2 worm cellular contexts compared by ENCODE assay signal in the genomic region with DNA sequence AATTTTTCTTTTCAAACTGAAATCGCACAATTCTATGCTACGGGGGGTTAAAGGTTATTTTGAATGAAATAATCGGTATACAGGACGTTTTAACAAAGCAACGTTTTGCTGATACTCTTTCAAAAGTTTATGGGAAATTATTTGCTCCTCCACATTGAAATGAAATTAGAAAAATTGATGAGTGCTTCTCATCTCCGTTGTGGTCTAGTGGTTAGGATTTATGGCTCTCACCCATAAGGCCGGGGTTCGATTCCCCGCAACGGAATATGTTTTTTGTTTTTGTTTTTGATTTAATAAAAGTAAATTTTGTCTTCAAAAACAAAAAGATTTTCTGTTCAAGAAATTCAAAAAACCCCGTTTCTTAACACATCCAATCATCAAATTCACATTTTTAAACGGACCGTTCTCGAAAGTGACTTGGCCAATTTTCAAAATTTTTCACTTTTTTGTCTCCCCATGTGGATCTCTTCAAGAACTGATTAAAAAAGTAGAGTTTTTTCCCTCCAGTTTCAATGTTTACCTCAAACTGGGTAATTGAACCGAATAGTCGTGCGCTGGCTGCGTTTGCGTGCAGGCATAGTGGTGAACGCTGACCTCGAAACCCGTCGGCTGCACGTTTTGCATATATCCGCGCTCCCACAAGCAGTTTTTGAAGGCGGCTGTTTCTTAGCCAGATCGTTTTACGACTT.
A peak's percentile ranks its signal among the peaks of the same experiment; 100 is the strongest.
TF ChIP-seq lines count a peak whose summit lies in the region.

No protein-coding gene starts in this region.

TF ChIP-seq in whole organism, L4 larva, 104 proteins besides CTCF, POLR2A, EP300 and RAD21:
- TF ChIP-seq pha-4 (GFP tag; IDR thresholded peaks at IDR 0.05; lab: Robert Waterston, UW): peak; percentile 58; the same call in 1 of the 2 replicates
- no peak for TF ChIP-seq pha-4 (tag; optimal IDR thresholded peaks at IDR 0.05; lab: Kevin White, UChicago)
- peak; percentile 55; the same call in 1 of the 2 replicates for TF ChIP-seq vab-7 (GFP tag; IDR thresholded peaks at IDR 0.05; lab: Robert Waterston, UW)
- TF ChIP-seq daf-16 (GFP tag; optimal IDR thresholded peaks at IDR 0.05; lab: Kevin White, UChicago): peak in 1 of 2 experiments; percentile 4
- no peak for TF ChIP-seq daf-16 (tag; optimal IDR thresholded peaks at IDR 0.05; lab: Kevin White, UChicago)
- 0 out of 2 replicates have a peak, but pooled peaks have one; percentile 20 for TF ChIP-seq ZK337.2 (GFP tag; IDR thresholded peaks at IDR 0.05; lab: Robert Waterston, UW)
- peak in 1 of 2 experiments; percentile 7 for TF ChIP-seq unc-62 (GFP tag; optimal IDR thresholded peaks at IDR 0.05 in 1 of 2; lab: Kevin White, UChicago)
- TF ChIP-seq unc-62 (tag; optimal IDR thresholded peaks at IDR 0.05; lab: Kevin White, UChicago): no peak
- no peak for TF ChIP-seq arid-1 (GFP tag; conservative IDR thresholded peaks at IDR 0.05; lab: Robert Waterston, UW)
- no peak for TF ChIP-seq gei-8 (GFP tag; optimal IDR thresholded peaks at IDR 0.05; lab: Kevin White, UChicago)
- TF ChIP-seq Y75B8A.6 (GFP tag; IDR thresholded peaks at IDR 0.05; lab: Robert Waterston, UW): no peak
- peak; percentile 11; the same call in 1 of the 2 replicates for TF ChIP-seq lin-1 (GFP tag; IDR thresholded peaks at IDR 0.05; lab: Robert Waterston, UW)
- no peak for TF ChIP-seq dmd-8 (GFP tag; IDR thresholded peaks at IDR 0.05; lab: Robert Waterston, UW)
- TF ChIP-seq zfp-3 (GFP tag; conservative IDR thresholded peaks at IDR 0.05; lab: Robert Waterston, UW): peak; percentile 49; the same call in 1 of the 2 replicates
- TF ChIP-seq lim-7 (GFP tag; IDR thresholded peaks at IDR 0.05; lab: Robert Waterston, UW): peak; percentile 76
- peak; percentile 35 for TF ChIP-seq mes-2 (tag; optimal IDR thresholded peaks at IDR 0.05; lab: Kevin White, UChicago; ENCODE audit: poor library complexity, severe bottlenecking)
- TF ChIP-seq snpc-1.2 (GFP tag; IDR thresholded peaks at IDR 0.05; lab: Robert Waterston, UW): peak; percentile 10; the same call in 1 of the 2 replicates
- 0 out of 2 replicates have a peak, but pooled peaks have one; percentile 43 for TF ChIP-seq F26F4.8 (GFP tag; conservative IDR thresholded peaks at IDR 0.05; lab: Robert Waterston, UW)

TF ChIP-seq in whole organism, young adult, 124 proteins besides CTCF, POLR2A, EP300 and RAD21 (continues in another document):
- TF ChIP-seq attf-3 (GFP tag; conservative IDR thresholded peaks at IDR 0.05; lab: Robert Waterston, UW): no peak
- no peak for TF ChIP-seq Y79H2A.3 (GFP tag; conservative IDR thresholded peaks at IDR 0.05; lab: Robert Waterston, UW)
- no peak for TF ChIP-seq mel-28 (tag; optimal IDR thresholded peaks at IDR 0.05; lab: Kevin White, UChicago; ENCODE audit: borderline replicate concordance)
- no peak for TF ChIP-seq lag-1 (GFP tag; IDR thresholded peaks at IDR 0.05; lab: Robert Waterston, UW)
- no peak for TF ChIP-seq ccch-3 (GFP tag; optimal IDR thresholded peaks at IDR 0.05; lab: Kevin White, UChicago)
- TF ChIP-seq athp-1 (tag; optimal IDR thresholded peaks at IDR 0.05; lab: Kevin White, UChicago): no peak
- TF ChIP-seq nhr-27 (tag; optimal IDR thresholded peaks at IDR 0.05; lab: Kevin White, UChicago): no peak
- TF ChIP-seq B0019.2 (GFP tag; conservative IDR thresholded peaks at IDR 0.05; lab: Robert Waterston, UW): no peak
- TF ChIP-seq B0261.1 (tag; optimal IDR thresholded peaks at IDR 0.05; lab: Kevin White, UChicago): peak; percentile 74
- peak; percentile 70 for TF ChIP-seq hmg-1.2 (GFP tag; IDR thresholded peaks at IDR 0.05; lab: Robert Waterston, UW)
- no peak for TF ChIP-seq snpc-1.1 (tag; optimal IDR thresholded peaks at IDR 0.05; lab: Kevin White, UChicago; ENCODE audit: insufficient read depth)
- TF ChIP-seq dpl-1 (GFP tag; optimal IDR thresholded peaks at IDR 0.05; lab: Kevin White, UChicago): no peak
- TF ChIP-seq T26A5.8 (tag; optimal IDR thresholded peaks at IDR 0.05; lab: Kevin White, UChicago): no peak
- TF ChIP-seq xnd-1 (tag; optimal IDR thresholded peaks at IDR 0.05; lab: Kevin White, UChicago): no peak
- TF ChIP-seq D2030.7 (GFP tag; IDR thresholded peaks at IDR 0.05; lab: Robert Waterston, UW): peak; percentile 45; the same call in 1 of the 2 replicates
- no peak for TF ChIP-seq ceh-91 (GFP tag; IDR thresholded peaks at IDR 0.05; lab: Robert Waterston, UW)
- 0 out of 2 replicates have a peak, but pooled peaks have one; percentile 42 for TF ChIP-seq nhr-120 (GFP tag; IDR thresholded peaks at IDR 0.05; lab: Robert Waterston, UW)
- no peak for TF ChIP-seq bed-2 (GFP tag; IDR thresholded peaks at IDR 0.05; lab: Robert Waterston, UW)
- TF ChIP-seq ceh-58 (GFP tag; IDR thresholded peaks at IDR 0.05; lab: Robert Waterston, UW): no peak
- TF ChIP-seq B0336.3 (GFP tag; IDR thresholded peaks at IDR 0.05; lab: Robert Waterston, UW): no peak
- TF ChIP-seq hlh-26 (GFP tag; conservative IDR thresholded peaks at IDR 0.05; lab: Robert Waterston, UW): no peak
- no peak for TF ChIP-seq lsy-27 (tag; optimal IDR thresholded peaks at IDR 0.05; lab: Kevin White, UChicago; ENCODE audit: borderline replicate concordance, insufficient read depth)
- TF ChIP-seq pbrm-1 (GFP tag; IDR thresholded peaks at IDR 0.05; lab: Robert Waterston, UW): peak; percentile 10; the same call in 1 of the 2 replicates
- TF ChIP-seq Y56A3A.18 (GFP tag; IDR thresholded peaks at IDR 0.05; lab: Robert Waterston, UW): 0 out of 2 replicates have a peak, but pooled peaks have one; percentile 63
- no peak for TF ChIP-seq Y53F4B.3 (GFP tag; IDR thresholded peaks at IDR 0.05; lab: Robert Waterston, UW)
- no peak for TF ChIP-seq hrde-1 (tag; optimal IDR thresholded peaks at IDR 0.05; lab: Kevin White, UChicago; ENCODE audit: borderline replicate concordance)
- TF ChIP-seq C06A6.2 (GFP tag; conservative IDR thresholded peaks at IDR 0.05; lab: Robert Waterston, UW): no peak
- TF ChIP-seq gei-17 (GFP tag; optimal IDR thresholded peaks at IDR 0.05; lab: Kevin White, UChicago): no peak
- TF ChIP-seq F39B2.1 (GFP tag; IDR thresholded peaks at IDR 0.05; lab: Robert Waterston, UW): no peak
- no peak for TF ChIP-seq madf-8 (GFP tag; conservative IDR thresholded peaks at IDR 0.05; lab: Robert Waterston, UW)
- no peak for TF ChIP-seq ceh-79 (tag; optimal IDR thresholded peaks at IDR 0.05; lab: Kevin White, UChicago)
- TF ChIP-seq rcor-1 (GFP tag; IDR thresholded peaks at IDR 0.05; lab: Robert Waterston, UW): 0 out of 2 replicates have a peak, but pooled peaks have one; percentile 7
- TF ChIP-seq die-1 (tag; optimal IDR thresholded peaks at IDR 0.05; lab: Kevin White, UChicago): peak; percentile 50
- TF ChIP-seq F23B12.7 (tag; optimal IDR thresholded peaks at IDR 0.05; lab: Kevin White, UChicago; ENCODE audit: insufficient read depth): no peak
- no peak for TF ChIP-seq bed-1 (GFP tag; IDR thresholded peaks at IDR 0.05; lab: Robert Waterston, UW)
- no peak for TF ChIP-seq snpc-3.4 (tag; optimal IDR thresholded peaks at IDR 0.05; lab: Kevin White, UChicago)
- TF ChIP-seq lin-26 (GFP tag; IDR thresholded peaks at IDR 0.05; lab: Robert Waterston, UW): peak; percentile 82
- TF ChIP-seq nfya-2 (GFP tag; IDR thresholded peaks at IDR 0.05; lab: Robert Waterston, UW): no peak
- peak; percentile 20 for TF ChIP-seq snpc-4 (GFP tag; optimal IDR thresholded peaks at IDR 0.05; lab: Kevin White, UChicago)
- peak in 1 of 4 experiments; percentile 77 for TF ChIP-seq snpc-4 (tag; optimal IDR thresholded peaks at IDR 0.05; lab: Kevin White, UChicago)
- TF ChIP-seq F37B4.10 (GFP tag; IDR thresholded peaks at IDR 0.05; lab: Robert Waterston, UW): no peak
- TF ChIP-seq ekl-4 (GFP tag; IDR thresholded peaks at IDR 0.05; lab: Robert Waterston, UW): no peak
- no peak for TF ChIP-seq egrh-3 (GFP tag; IDR thresholded peaks at IDR 0.05; lab: Robert Waterston, UW)
- TF ChIP-seq cebp-1 (GFP tag; IDR thresholded peaks at IDR 0.05; lab: Robert Waterston, UW): no peak
- no peak for TF ChIP-seq cebp-1 (tag; optimal IDR thresholded peaks at IDR 0.05; lab: Kevin White, UChicago)
- TF ChIP-seq tbp1 (GFP tag; optimal IDR thresholded peaks at IDR 0.05; lab: Kevin White, UChicago): peak; percentile 90
- TF ChIP-seq sptf-2 (GFP tag; optimal IDR thresholded peaks at IDR 0.05; lab: Kevin White, UChicago): no peak
- TF ChIP-seq zim-3 (tag; optimal IDR thresholded peaks at IDR 0.05; lab: Kevin White, UChicago): no peak
- peak; percentile 16 for TF ChIP-seq madf-10 (tag; optimal IDR thresholded peaks at IDR 0.05; lab: Kevin White, UChicago)
- no peak for TF ChIP-seq unc-130 (GFP tag; optimal IDR thresholded peaks at IDR 0.05; lab: Kevin White, UChicago)
- no peak for TF ChIP-seq repo-1 (tag; optimal IDR thresholded peaks at IDR 0.05; lab: Kevin White, UChicago)
- no peak for TF ChIP-seq nhr-80 (tag; optimal IDR thresholded peaks at IDR 0.05; lab: Kevin White, UChicago)
- TF ChIP-seq snpc-1.3 (tag; optimal IDR thresholded peaks at IDR 0.05; lab: Kevin White, UChicago; ENCODE audit: insufficient read depth): peak; percentile 23
- no peak for TF ChIP-seq nhr-179 (tag; optimal IDR thresholded peaks at IDR 0.05; lab: Kevin White, UChicago)
- TF ChIP-seq nfyb-1 (GFP tag; IDR thresholded peaks at IDR 0.05; lab: Robert Waterston, UW): no peak
- TF ChIP-seq cebp-2 (GFP tag; IDR thresholded peaks at IDR 0.05; lab: Robert Waterston, UW): no peak
- TF ChIP-seq ztf-3 (GFP tag; optimal IDR thresholded peaks at IDR 0.05; lab: Kevin White, UChicago): no peak
- TF ChIP-seq rpc-1 (optimal IDR thresholded peaks at IDR 0.05; lab: Kevin White, UChicago): peak; percentile 72
- peak; percentile 87 for TF ChIP-seq rpc-1 (tag; optimal IDR thresholded peaks at IDR 0.05; lab: Kevin White, UChicago)
- no peak for TF ChIP-seq Y53G8AR.9 (GFP tag; conservative IDR thresholded peaks at IDR 0.05; lab: Robert Waterston, UW)
- TF ChIP-seq mes-4 (tag; optimal IDR thresholded peaks at IDR 0.05; lab: Kevin White, UChicago): no peak
- no peak for TF ChIP-seq egl-44 (GFP tag; IDR thresholded peaks at IDR 0.05; lab: Robert Waterston, UW)
- no peak for TF ChIP-seq ama-1 (optimal IDR thresholded peaks at IDR 0.05; lab: Kevin White, UChicago)
- TF ChIP-seq ama-1 (GFP tag; optimal IDR thresholded peaks at IDR 0.05; lab: Kevin White, UChicago): peak in 1 of 2 experiments; percentile 23
- TF ChIP-seq Y95B8A.8 (GFP tag; IDR thresholded peaks at IDR 0.05; lab: Robert Waterston, UW): no peak
- no peak for TF ChIP-seq F52B5.7 (tag; optimal IDR thresholded peaks at IDR 0.05; lab: Kevin White, UChicago)
